Worm (Caenorhabditis elegans): ENCODE measurements around the gene C46C2.6.

C46C2.6 gene

ce11 chrIV:9258547-9258946, 46.3 kb downstream of the C46C2.6 start:
- TF ChIP-seq W03F9.2 (tag; optimal IDR thresholded peaks at IDR 0.05): no peak
- no peak for TF ChIP-seq dao-5 (tag; optimal IDR thresholded peaks at IDR 0.05)
- TF ChIP-seq him-1 (tag; optimal IDR thresholded peaks at IDR 0.05): no peak

ce11 chrIV:9259687-9260086, 47.5 kb downstream of the C46C2.6 start, which contains the start of gene Y11D7A.10:
TSS of gene Y11D7A.10 (minus strand) at chrIV:9259768.
- TF ChIP-seq dao-5 (tag; optimal IDR thresholded peaks at IDR 0.05) (no peak), W03F9.2 (tag; optimal IDR thresholded peaks at IDR 0.05) (no peak), him-1 (tag; optimal IDR thresholded peaks at IDR 0.05) (no peak)

- TF ChIP-seq him-1 (tag; optimal IDR thresholded peaks at IDR 0.05) (no peak), W03F9.2 (tag; optimal IDR thresholded peaks at IDR 0.05) (peak; percentile 17)
These were observed 48.1 kb downstream of the C46C2.6 start for ce11 chrIV:9260334-9260733.

ce11 chrIV:9260826-9261225, 48.6 kb downstream of the C46C2.6 start:
- TF ChIP-seq dao-5 (tag; optimal IDR thresholded peaks at IDR 0.05): no peak
- TF ChIP-seq W03F9.2 (tag; optimal IDR thresholded peaks at IDR 0.05): no peak
- no peak for TF ChIP-seq him-1 (tag; optimal IDR thresholded peaks at IDR 0.05)

ce11 chrIV:9261687-9262086, 49.5 kb downstream of the C46C2.6 start, which contains the start of gene col-120:
TSS of gene col-120 (minus strand) at chrIV:9261787.
- TF ChIP-seq him-1 (tag; optimal IDR thresholded peaks at IDR 0.05): no peak
- no peak for TF ChIP-seq dao-5 (tag; optimal IDR thresholded peaks at IDR 0.05)
- no peak for TF ChIP-seq W03F9.2 (tag; optimal IDR thresholded peaks at IDR 0.05)

ce11 chrIV:9262295-9262694, 50.1 kb downstream of the C46C2.6 start:
- no peak for TF ChIP-seq dao-5 (tag; optimal IDR thresholded peaks at IDR 0.05)
- TF ChIP-seq W03F9.2 (tag; optimal IDR thresholded peaks at IDR 0.05): no peak
- TF ChIP-seq him-1 (tag; optimal IDR thresholded peaks at IDR 0.05): no peak

- TF ChIP-seq him-1 (tag; optimal IDR thresholded peaks at IDR 0.05) (no peak), dao-5 (tag; optimal IDR thresholded peaks at IDR 0.05) (no peak), W03F9.2 (tag; optimal IDR thresholded peaks at IDR 0.05) (no peak)
These were observed 51.6 kb downstream of the C46C2.6 start, which contains the start of gene flh-1 for ce11 chrIV:9263812-9264320. TSS of gene flh-1 (minus strand) at chrIV:9264270.

All from whole organism, L4/young adult.